Fruit fly (Drosophila melanogaster) whole organism, embryonic: ENCODE results near the gene MBD-like.

Experiments
- ATbp ChIP-seq: fragments of 200-800 bp; sonication (Bioruptor generic); optimal IDR thresholded peaks from 2 replicates; lab custom pipeline; 2017; ENCODE audit warnings: missing biosample characterization, mild to moderate bottlenecking, missing genetic modification characterization, missing genetic modification reagents
- BEAF-32 ChIP-seq: fragments of 200-800 bp; sonication (Bioruptor generic); optimal IDR thresholded peaks from 3 replicates; lab custom pipeline; 2017; ENCODE audit warnings: missing biosample characterization, missing genetic modification characterization, mild to moderate bottlenecking, moderate library complexity, missing genetic modification reagents
- BtbVII ChIP-seq: fragments of 200-800 bp; sonication (Bioruptor generic); optimal IDR thresholded peaks from 3 replicates; lab custom pipeline; 2017; ENCODE audit warnings: missing biosample characterization, mild to moderate bottlenecking, missing genetic modification characterization
- CG10543 ChIP-seq: fragments of 200-800 bp; sonication (Bioruptor generic); optimal IDR thresholded peaks from 3 replicates; lab custom pipeline; 2017; ENCODE audit warnings: missing biosample characterization, mild to moderate bottlenecking, missing genetic modification characterization, moderate library complexity
- CG12104 ChIP-seq: fragments of 200-800 bp; sonication (Bioruptor generic); optimal IDR thresholded peaks from 3 replicates; lab custom pipeline; 2016; ENCODE audit warnings: missing biosample characterization, missing genetic modification characterization
- CG13296 ChIP-seq: fragments of 200-800 bp; sonication (Bioruptor generic); optimal IDR thresholded peaks from 3 replicates; lab custom pipeline; 2018; ENCODE audit warnings: missing biosample characterization, mild to moderate bottlenecking, missing genetic modification characterization
- CG15601 ChIP-seq: fragments of 200-800 bp; sonication (Bioruptor generic); optimal IDR thresholded peaks from 3 replicates; lab custom pipeline; 2019; ENCODE audit warnings: missing biosample characterization, mild to moderate bottlenecking, missing genetic modification characterization, moderate library complexity
- CG1647 ChIP-seq: fragments of 200-800 bp; sonication (Bioruptor generic); optimal IDR thresholded peaks from 3 replicates; lab custom pipeline; 2016; ENCODE audit warnings: missing biosample characterization, missing genetic modification characterization
- CG2199 ChIP-seq: fragments of 200-800 bp; sonication (Bioruptor generic); IDR thresholded peaks from 3 replicates; pipeline ENCODE4 v1.3.6; 2022; ENCODE audit warnings: missing biosample characterization, missing genetic modification characterization
- CG2875 ChIP-seq: fragments of 200-800 bp; sonication (Bioruptor generic); optimal IDR thresholded peaks from 2 replicates; lab custom pipeline; 2017; ENCODE audit warnings: missing biosample characterization, mild to moderate bottlenecking, missing genetic modification characterization, missing genetic modification reagents
- CG31365 ChIP-seq: fragments of 200-800 bp; sonication (Bioruptor generic); optimal IDR thresholded peaks from 2 replicates; lab custom pipeline; 2018; ENCODE audit warnings: missing biosample characterization, mild to moderate bottlenecking, missing genetic modification characterization
- CG34422 ChIP-seq: fragments of 200-800 bp; sonication (Bioruptor generic); IDR thresholded peaks from 3 replicates; pipeline ENCODE4 v1.3.6; 2022; ENCODE audit warnings: missing biosample characterization, missing genetic modification characterization
- CG5180 ChIP-seq: fragments of 200-800 bp; sonication (Bioruptor generic); optimal IDR thresholded peaks from 3 replicates; lab custom pipeline; 2017; ENCODE audit warnings: missing biosample characterization, missing genetic modification characterization, mild to moderate bottlenecking, moderate library complexity, missing genetic modification reagents
- CG8290 ChIP-seq, 3 experiments: fragments of 200-800 bp; sonication (Bioruptor generic); optimal IDR thresholded peaks; 2 replicates each; lab custom pipeline; 2016 to 2019; ENCODE audit warnings: missing biosample characterization in 3 of 3, missing genetic modification characterization in 3 of 3, mild to moderate bottlenecking in 2 of 3, moderate library complexity in 1 of 3
- D19B ChIP-seq: fragments of 200-800 bp; sonication (Bioruptor generic); optimal IDR thresholded peaks from 2 replicates; lab custom pipeline; 2017; ENCODE audit warnings: missing biosample characterization, mild to moderate bottlenecking, missing genetic modification characterization
- Dp ChIP-seq: fragments of 200-800 bp; sonication (Bioruptor generic); optimal IDR thresholded peaks from 2 replicates; lab custom pipeline; 2018; ENCODE audit warnings: missing biosample characterization, mild to moderate bottlenecking, missing genetic modification characterization, moderate library complexity
- HmgZ ChIP-seq: fragments of 200-800 bp; sonication (Bioruptor generic); optimal IDR thresholded peaks from 2 replicates; lab custom pipeline; 2018; ENCODE audit warnings: missing biosample characterization, mild to moderate bottlenecking, missing genetic modification characterization
- Max ChIP-seq: fragments of 200-800 bp; sonication (Bioruptor generic); optimal IDR thresholded peaks from 2 replicates; lab custom pipeline; 2016; ENCODE audit warnings: missing biosample characterization, mild to moderate bottlenecking, missing genetic modification characterization
- Sox102F ChIP-seq: fragments of 200-800 bp; sonication (Bioruptor generic); optimal IDR thresholded peaks from 2 replicates; lab custom pipeline; 2018; ENCODE audit warnings: missing biosample characterization, mild to moderate bottlenecking, missing genetic modification characterization, moderate library complexity
- Spps ChIP-seq: fragments of 200-800 bp; sonication (Bioruptor generic); optimal IDR thresholded peaks from 2 replicates; lab custom pipeline; 2018; ENCODE audit warnings: missing biosample characterization, mild to moderate bottlenecking, missing genetic modification characterization
- ash1 ChIP-seq: fragments of 200-800 bp; sonication (Bioruptor generic); optimal IDR thresholded peaks from 2 replicates; lab custom pipeline; 2018; ENCODE audit warnings: missing biosample characterization, mild to moderate bottlenecking, missing genetic modification characterization
- bbx ChIP-seq: fragments of 200-800 bp; sonication (Bioruptor generic); IDR thresholded peaks from 2 replicates; pipeline ENCODE4 v1.3.6; 2022; ENCODE audit warnings: missing biosample characterization, missing genetic modification characterization; ENCODE audit not compliant: partially characterized antibody
- cas ChIP-seq: fragments of 200-800 bp; sonication (Bioruptor generic); IDR thresholded peaks from 2 replicates; pipeline ENCODE4 v1.3.6; 2022; ENCODE audit warnings: missing biosample characterization, missing genetic modification characterization
- chm ChIP-seq: fragments of 200-800 bp; sonication (Bioruptor generic); IDR thresholded peaks from 2 replicates; pipeline ENCODE4 v1.3.6; 2022; ENCODE audit warnings: missing biosample characterization, missing genetic modification characterization
- dmrt11E ChIP-seq: fragments of 200-800 bp; sonication (Bioruptor generic); optimal IDR thresholded peaks from 3 replicates; lab custom pipeline; 2018; ENCODE audit warnings: missing biosample characterization, mild to moderate bottlenecking, missing genetic modification characterization, moderate library complexity
- en ChIP-seq: fragments of 200-800 bp; sonication (Bioruptor generic); optimal IDR thresholded peaks from 2 replicates; lab custom pipeline; 2016; ENCODE audit warnings: missing biosample characterization, missing genetic modification characterization
- eve ChIP-seq, 2 experiments: fragments of >200 bp; optimal IDR thresholded peaks; 2 replicates each; lab custom pipeline; 2017; ENCODE audit warnings: missing biosample characterization in 2 of 2, missing genetic modification characterization in 2 of 2
- eyg ChIP-seq: fragments of 200-800 bp; sonication (Bioruptor generic); optimal IDR thresholded peaks from 3 replicates; lab custom pipeline; 2016; ENCODE audit warnings: missing biosample characterization, missing genetic modification characterization
- gt ChIP-seq: fragments of 200-800 bp; sonication (Bioruptor generic); IDR thresholded peaks from 2 replicates; pipeline ENCODE4 v1.3.6; 2022; ENCODE audit warnings: missing biosample characterization, missing genetic modification characterization
- hbn ChIP-seq: fragments of 200-800 bp; sonication (Bioruptor generic); IDR thresholded peaks from 2 replicates; pipeline ENCODE4 v1.3.6; 2022; ENCODE audit warnings: missing biosample characterization, missing genetic modification characterization; ENCODE audit not compliant: partially characterized antibody
- jing ChIP-seq: fragments of 200-800 bp; sonication (Bioruptor generic); optimal IDR thresholded peaks from 2 replicates; lab custom pipeline; 2018; ENCODE audit warnings: missing biosample characterization, mild to moderate bottlenecking, missing genetic modification characterization
- jumu ChIP-seq: fragments of 200-800 bp; sonication (Bioruptor generic); optimal IDR thresholded peaks from 3 replicates; lab custom pipeline; 2016; ENCODE audit warnings: missing biosample characterization, missing genetic modification characterization
- kah ChIP-seq: fragments of 200-800 bp; sonication (Bioruptor generic); optimal IDR thresholded peaks from 2 replicates; lab custom pipeline; 2018; ENCODE audit warnings: missing biosample characterization, mild to moderate bottlenecking, missing genetic modification characterization
- kay ChIP-seq: fragments of 200-800 bp; sonication (Bioruptor generic); optimal IDR thresholded peaks from 2 replicates; lab custom pipeline; 2016; ENCODE audit warnings: missing biosample characterization, missing genetic modification characterization
- lola ChIP-seq, 3 experiments: fragments of >200 bp in 2 of 3; fragments of 200-800 bp in 1 of 3; sonication (Bioruptor generic) in 1 of 3; optimal IDR thresholded peaks; 2 replicates each; lab custom pipeline; 2017 to 2019; ENCODE audit warnings: missing biosample characterization in 3 of 3, missing genetic modification characterization in 3 of 3, mild to moderate bottlenecking in 1 of 3, moderate library complexity in 1 of 3
- p53 ChIP-seq: fragments of 200-800 bp; sonication (Bioruptor generic); optimal IDR thresholded peaks from 2 replicates; lab custom pipeline; 2016; ENCODE audit warnings: missing biosample characterization, missing genetic modification characterization
- pfk ChIP-seq: fragments of 200-800 bp; sonication (Bioruptor generic); optimal IDR thresholded peaks from 2 replicates; lab custom pipeline; 2018; ENCODE audit warnings: missing biosample characterization, mild to moderate bottlenecking, missing genetic modification characterization, moderate library complexity
- phol ChIP-seq: fragments of 200-800 bp; sonication (Bioruptor generic); optimal IDR thresholded peaks from 3 replicates; lab custom pipeline; 2018; ENCODE audit warnings: missing biosample characterization, mild to moderate bottlenecking, missing genetic modification characterization, moderate library complexity
- pum ChIP-seq: fragments of 200-800 bp; sonication (Bioruptor generic); optimal IDR thresholded peaks from 2 replicates; lab custom pipeline; 2016; ENCODE audit warnings: missing biosample characterization, missing genetic modification characterization
- scrt ChIP-seq: fragments of 200-800 bp; sonication (Bioruptor generic); optimal IDR thresholded peaks from 2 replicates; lab custom pipeline; 2018; ENCODE audit warnings: missing biosample characterization, mild to moderate bottlenecking, missing genetic modification characterization, moderate library complexity
- sens ChIP-seq: fragments of 200-800 bp; sonication (Bioruptor generic); peaks from one replicate; lab custom pipeline; 2016; ENCODE audit warnings: missing biosample characterization, missing genetic modification characterization
- seq ChIP-seq: fragments of 200-800 bp; sonication (Bioruptor generic); IDR thresholded peaks from 2 replicates; pipeline ENCODE4 v1.3.6; 2022; ENCODE audit warnings: missing biosample characterization, missing genetic modification characterization
- sob ChIP-seq: fragments of 200-800 bp; sonication (Bioruptor generic); IDR thresholded peaks from 2 replicates; pipeline ENCODE4 v1.3.6; 2022; ENCODE audit warnings: missing biosample characterization, missing genetic modification characterization
- tll ChIP-seq, 2 experiments: fragments of 200-800 bp in 1 of 2; fragments of >200 bp in 1 of 2; sonication (Bioruptor generic) in 1 of 2; optimal IDR thresholded peaks; 2 replicates each; lab custom pipeline; 2017 to 2019; ENCODE audit warnings: missing biosample characterization in 2 of 2, missing genetic modification characterization in 2 of 2, mild to moderate bottlenecking in 1 of 2, moderate library complexity in 1 of 2
- tx ChIP-seq: fragments of 200-800 bp; sonication (Bioruptor generic); optimal IDR thresholded peaks from 2 replicates; lab custom pipeline; 2016; ENCODE audit warnings: missing biosample characterization, missing genetic modification characterization
- wdn ChIP-seq: fragments of 200-800 bp; sonication (Bioruptor generic); IDR thresholded peaks from 2 replicates; pipeline ENCODE4 v1.3.6; 2022; ENCODE audit warnings: missing biosample characterization, missing genetic modification characterization
- wor ChIP-seq: fragments of 200-800 bp; sonication (Bioruptor generic); IDR thresholded peaks from 2 replicates; pipeline ENCODE4 v1.3.6; 2022; ENCODE audit warnings: missing biosample characterization, missing genetic modification characterization
- zf30C ChIP-seq: fragments of 200-800 bp; sonication (Bioruptor generic); optimal IDR thresholded peaks from 3 replicates; lab custom pipeline; 2018; ENCODE audit warnings: missing biosample characterization, mild to moderate bottlenecking, missing genetic modification characterization

MBD-like gene

dm6 chr3R:9559413-9560014 is at the start of gene MBD-like, which contains the start of gene AP-1mu (continued):
- TF ChIP-seq cas (GFP tag; lab: Robert Waterston, UW): peak; percentile 29; the same call in 1 of the 2 replicates
- peak; percentile 76 for TF ChIP-seq Max (GFP tag; lab: Kevin White, UChicago)
- no peak for TF ChIP-seq pfk (GFP tag; lab: Kevin White, UChicago)
- no peak for TF ChIP-seq tll (GFP tag; optimal IDR thresholded peaks at IDR 0.05; lab: Kevin White, UChicago)
- no peak for TF ChIP-seq D19B (GFP tag; lab: Kevin White, UChicago)
- TF ChIP-seq eve (GFP tag; optimal IDR thresholded peaks at IDR 0.05; lab: Kevin White, UChicago): no peak
- TF ChIP-seq chm: 0 out of 2 replicates have a peak, but pooled peaks have one; percentile 34
- peak; percentile 31 for TF ChIP-seq CG13296
- no peak for TF ChIP-seq CG2875 (GFP tag; lab: Kevin White, UChicago)
- TF ChIP-seq sens (GFP tag; lab: Kevin White, UChicago): peak; percentile 92
- peak; percentile 34 for TF ChIP-seq CG1647 (GFP tag; lab: Kevin White, UChicago)
- TF ChIP-seq CG10543 (GFP tag; lab: Kevin White, UChicago): peak; percentile 64
- peak; percentile 58 for TF ChIP-seq CG15601
- peak; percentile 80 for TF ChIP-seq HmgZ
- peak; percentile 2 for TF ChIP-seq p53 (GFP tag; lab: Kevin White, UChicago)
- TF ChIP-seq ATbp (GFP tag; lab: Kevin White, UChicago): no peak
- TF ChIP-seq sob (GFP tag; lab: Robert Waterston, UW): peak; percentile 60
- TF ChIP-seq CG2199 (GFP tag; lab: Robert Waterston, UW): no peak
- 0 out of 2 replicates have a peak, but pooled peaks have one; percentile 14 for TF ChIP-seq gt
- TF ChIP-seq CG12104 (GFP tag; lab: Kevin White, UChicago): peak; percentile 71
- peak; percentile 28 for TF ChIP-seq Dp
- TF ChIP-seq wdn (GFP tag; lab: Robert Waterston, UW): no peak
- TF ChIP-seq pum (GFP tag; lab: Kevin White, UChicago): peak; percentile 57
- peak; percentile 55 for TF ChIP-seq dmrt11E (tag; lab: Kevin White, UChicago)
- no peak for TF ChIP-seq Sox102F (GFP tag; lab: Kevin White, UChicago)
- TF ChIP-seq wor (GFP tag; lab: Robert Waterston, UW): peak; percentile 34; the same call in 1 of the 2 replicates
- peak; percentile 64 for TF ChIP-seq BEAF-32
- peak; percentile 49 for TF ChIP-seq hbn
- TF ChIP-seq BtbVII: peak; percentile 40
- peak; percentile 55 for TF ChIP-seq kay (GFP tag; lab: Kevin White, UChicago)
- TF ChIP-seq lola (GFP tag; optimal IDR thresholded peaks at IDR 0.05; lab: Kevin White, UChicago): peak in 1 of 3 experiments; percentile 62
- no peak for TF ChIP-seq CG31365 (tag; lab: Kevin White, UChicago)
- no peak for TF ChIP-seq scrt (GFP tag; lab: Kevin White, UChicago)
- peak; percentile 69 for TF ChIP-seq jumu
- peak; percentile 58 for TF ChIP-seq tx
- TF ChIP-seq kah: no peak
- TF ChIP-seq bbx (GFP tag; lab: Robert Waterston, UW): no peak; the same call in 1 of the 2 replicates
- peak; percentile 38 for TF ChIP-seq en (GFP tag; lab: Kevin White, UChicago)
- TF ChIP-seq CG8290 (GFP tag; optimal IDR thresholded peaks at IDR 0.05; lab: Kevin White, UChicago): peak; percentile 58
- TF ChIP-seq CG8290 (tag; optimal IDR thresholded peaks at IDR 0.05; lab: Kevin White, UChicago): no peak
- no peak for TF ChIP-seq seq
- no peak for TF ChIP-seq jing (GFP tag; lab: Kevin White, UChicago)
- no peak for TF ChIP-seq ash1 (GFP tag; lab: Kevin White, UChicago)
- peak; percentile 59; the same call in 1 of the 3 replicates for TF ChIP-seq CG34422 (GFP tag; lab: Robert Waterston, UW)
- TF ChIP-seq Spps (tag; lab: Kevin White, UChicago): no peak
- TF ChIP-seq eyg (GFP tag; lab: Kevin White, UChicago): peak; percentile 19
- TF ChIP-seq CG5180 (GFP tag; lab: Kevin White, UChicago): no peak
- peak; percentile 75 for TF ChIP-seq phol (tag; lab: Kevin White, UChicago)
- TF ChIP-seq zf30C (GFP tag; lab: Kevin White, UChicago): no peak
